Fruit fly (Drosophila melanogaster) whole organism, embryonic: ENCODE data around the gene CG3097.

ENCODE experiments used
- Asciz ChIP-seq: fragments of 200-800 bp; sonication (Bioruptor generic); optimal IDR thresholded peaks from 2 replicates; lab custom pipeline; 2017; ENCODE audit warnings: missing biosample characterization, mild to moderate bottlenecking, missing genetic modification characterization, missing genetic modification reagents
- Awh ChIP-seq: fragments of 200-800 bp; sonication (Bioruptor generic); IDR thresholded peaks from 2 replicates; pipeline ENCODE4, ENCODE4 v1.3.6; 2022; ENCODE audit warnings: missing biosample characterization, missing genetic modification characterization
- BtbVII ChIP-seq: fragments of 200-800 bp; sonication (Bioruptor generic); optimal IDR thresholded peaks from 3 replicates; lab custom pipeline; 2017; ENCODE audit warnings: missing biosample characterization, mild to moderate bottlenecking, missing genetic modification characterization
- CG12104 ChIP-seq: fragments of 200-800 bp; sonication (Bioruptor generic); optimal IDR thresholded peaks from 3 replicates; lab custom pipeline; 2016; ENCODE audit warnings: missing biosample characterization, missing genetic modification characterization
- CG12155 ChIP-seq: fragments of 200-800 bp; sonication (Bioruptor generic); optimal IDR thresholded peaks from 3 replicates; lab custom pipeline; 2016; ENCODE audit warnings: missing biosample characterization, missing genetic modification characterization
- CG12391 ChIP-seq: fragments of 200-800 bp; sonication (Bioruptor generic); optimal IDR thresholded peaks from 3 replicates; lab custom pipeline; 2018; ENCODE audit warnings: missing biosample characterization, mild to moderate bottlenecking, missing genetic modification characterization, moderate library complexity
- CG13624 ChIP-seq: fragments of 200-800 bp; sonication (Bioruptor generic); optimal IDR thresholded peaks from 2 replicates; lab custom pipeline; 2016; ENCODE audit warnings: missing biosample characterization, missing genetic modification characterization
- CG14667 ChIP-seq: fragments of 200-800 bp; sonication (Bioruptor generic); IDR thresholded peaks from 2 replicates; pipeline ENCODE4 v1.3.6; 2022; ENCODE audit warnings: missing biosample characterization, missing genetic modification characterization
- CG14710 ChIP-seq: fragments of 200-800 bp; sonication (Bioruptor generic); optimal IDR thresholded peaks from 3 replicates; lab custom pipeline; 2019; ENCODE audit warnings: missing biosample characterization, mild to moderate bottlenecking, missing genetic modification characterization, moderate library complexity
- CG1529 ChIP-seq: fragments of 200-800 bp; sonication (Bioruptor generic); optimal IDR thresholded peaks from 3 replicates; lab custom pipeline; 2018; ENCODE audit warnings: missing biosample characterization, missing genetic modification characterization
- CG17612 ChIP-seq: fragments of 200-800 bp; sonication (Bioruptor generic); IDR thresholded peaks from 2 replicates; pipeline ENCODE4 v1.3.6; 2022; ENCODE audit warnings: missing biosample characterization, missing genetic modification characterization
- CG3281 ChIP-seq: fragments of 200-800 bp; sonication (Bioruptor generic); optimal IDR thresholded peaks from 3 replicates; lab custom pipeline; 2017; ENCODE audit warnings: missing biosample characterization, mild to moderate bottlenecking, missing genetic modification characterization
- CG3407 ChIP-seq: fragments of 200-800 bp; sonication (Bioruptor generic); optimal IDR thresholded peaks from 2 replicates; lab custom pipeline; 2018; ENCODE audit warnings: missing biosample characterization, mild to moderate bottlenecking, missing genetic modification characterization
- CG3726 ChIP-seq: fragments of 200-800 bp; sonication (Bioruptor generic); IDR thresholded peaks from 3 replicates; pipeline ENCODE4, ENCODE4 v1.3.6; 2022; ENCODE audit warnings: missing biosample characterization, missing genetic modification characterization
- CG43689 ChIP-seq: fragments of 200-800 bp; sonication (Bioruptor generic); IDR thresholded peaks from 2 replicates; pipeline ENCODE4 v1.3.6; 2022; ENCODE audit warnings: missing biosample characterization, missing genetic modification characterization
- CG4820 ChIP-seq: fragments of 200-800 bp; sonication (Bioruptor generic); optimal IDR thresholded peaks from 3 replicates; lab custom pipeline; 2016; ENCODE audit warnings: missing biosample characterization, missing genetic modification characterization
- CG6254 ChIP-seq: fragments of 200-800 bp; sonication (Bioruptor generic); optimal IDR thresholded peaks from 3 replicates; lab custom pipeline; 2017; ENCODE audit warnings: mild to moderate bottlenecking, missing biosample characterization, missing genetic modification reagents, missing genetic modification characterization
- CG7745 ChIP-seq: fragments of 200-800 bp; sonication (Bioruptor generic); optimal IDR thresholded peaks from 2 replicates; lab custom pipeline; 2018; ENCODE audit warnings: missing biosample characterization, mild to moderate bottlenecking, missing genetic modification characterization, moderate library complexity
- CG8089 ChIP-seq: fragments of 200-800 bp; sonication (Bioruptor generic); optimal IDR thresholded peaks from 3 replicates; lab custom pipeline; 2016; ENCODE audit warnings: missing biosample characterization, missing genetic modification characterization
- Camta ChIP-seq: fragments of 200-800 bp; sonication (Bioruptor generic); optimal IDR thresholded peaks from 2 replicates; lab custom pipeline; 2016; ENCODE audit warnings: missing biosample characterization, missing genetic modification characterization
- GATAe ChIP-seq: fragments of 200-800 bp; sonication (Bioruptor generic); conservative IDR thresholded peaks from 2 replicates; pipeline ENCODE4 v1.3.6; 2022; ENCODE audit warnings: missing biosample characterization, missing genetic modification characterization
- HLH3B ChIP-seq: fragments of 200-800 bp; sonication (Bioruptor generic); IDR thresholded peaks from 2 replicates; pipeline ENCODE4 v1.3.6; 2022; ENCODE audit warnings: missing biosample characterization, missing genetic modification characterization
- HLHmδ ChIP-seq: fragments of 200-800 bp; sonication (Bioruptor generic); optimal IDR thresholded peaks from 2 replicates; lab custom pipeline; 2018; ENCODE audit warnings: missing biosample characterization, mild to moderate bottlenecking, missing genetic modification characterization, moderate library complexity
- Poxn ChIP-seq: fragments of 200-800 bp; sonication (Bioruptor generic); IDR thresholded peaks from 2 replicates; pipeline ENCODE4 v1.3.6; 2022; ENCODE audit warnings: missing biosample characterization, missing genetic modification characterization
- Side ChIP-seq: fragments of 200-800 bp; sonication (Bioruptor generic); optimal IDR thresholded peaks from 2 replicates; lab custom pipeline; 2016; ENCODE audit warnings: missing biosample characterization, missing genetic modification characterization
- Spps ChIP-seq: fragments of 200-800 bp; sonication (Bioruptor generic); optimal IDR thresholded peaks from 2 replicates; lab custom pipeline; 2018; ENCODE audit warnings: missing biosample characterization, mild to moderate bottlenecking, missing genetic modification characterization
- TFAM ChIP-seq: fragments of 200-800 bp; sonication (Bioruptor generic); optimal IDR thresholded peaks from 2 replicates; lab custom pipeline; 2017; ENCODE audit warnings: missing biosample characterization, missing genetic modification characterization, inconsistent platforms
- Taf1 ChIP-seq: fragments of 200-800 bp; sonication (Bioruptor generic); IDR thresholded peaks from 2 replicates; pipeline ENCODE4 v1.3.6; 2022; ENCODE audit warnings: missing biosample characterization, missing genetic modification characterization
- Vsx1 ChIP-seq: fragments of 200-800 bp; sonication (Bioruptor generic); optimal IDR thresholded peaks from 2 replicates; lab custom pipeline; 2017; ENCODE audit warnings: missing biosample characterization, mild to moderate bottlenecking, missing genetic modification characterization, missing genetic modification reagents
- abd-A ChIP-seq: fragments of 200-800 bp; sonication (Bioruptor generic); optimal IDR thresholded peaks from 3 replicates; lab custom pipeline; 2019; ENCODE audit warnings: missing biosample characterization, mild to moderate bottlenecking, missing genetic modification characterization, moderate library complexity
- cad ChIP-seq: fragments of >200 bp; optimal IDR thresholded peaks from 2 replicates; lab custom pipeline; 2017; ENCODE audit warnings: missing biosample characterization, missing genetic modification characterization
- corto ChIP-seq: fragments of 200-800 bp; sonication (Bioruptor generic); optimal IDR thresholded peaks from 2 replicates; lab custom pipeline; 2016; ENCODE audit warnings: missing biosample characterization, mild to moderate bottlenecking, missing genetic modification characterization, moderate library complexity
- croc ChIP-seq: fragments of 200-800 bp; sonication (Bioruptor generic); conservative IDR thresholded peaks from 3 replicates; pipeline ENCODE4 v1.3.6; 2022; ENCODE audit warnings: missing biosample characterization, missing genetic modification characterization
- cwo ChIP-seq: fragments of 200-800 bp; sonication (Bioruptor generic); optimal IDR thresholded peaks from 3 replicates; lab custom pipeline; 2017; ENCODE audit warnings: missing biosample characterization, missing genetic modification characterization, mild to moderate bottlenecking, moderate library complexity, missing genetic modification reagents
- dm ChIP-seq: fragments of 200-800 bp; sonication (Bioruptor generic); optimal IDR thresholded peaks from 3 replicates; lab custom pipeline; 2016; ENCODE audit warnings: missing biosample characterization, missing genetic modification characterization
- fd96Cb ChIP-seq: fragments of 200-800 bp; sonication (Bioruptor generic); optimal IDR thresholded peaks from 2 replicates; lab custom pipeline; 2018; ENCODE audit warnings: missing biosample characterization, mild to moderate bottlenecking, missing genetic modification characterization, moderate library complexity
- insv ChIP-seq, 2 experiments: fragments of 200-800 bp; sonication (Bioruptor generic); optimal IDR thresholded peaks; 3 replicates each; lab custom pipeline; 2016 to 2018; ENCODE audit warnings: missing biosample characterization in 2 of 2, missing genetic modification characterization in 2 of 2
- kni ChIP-seq: fragments of 200-800 bp; sonication (Bioruptor generic); optimal IDR thresholded peaks from 3 replicates; lab custom pipeline; 2017; ENCODE audit warnings: mild to moderate bottlenecking, missing biosample characterization, missing genetic modification reagents, missing genetic modification characterization
- maf-S ChIP-seq: fragments of 200-800 bp; sonication (Bioruptor generic); optimal IDR thresholded peaks from 2 replicates; lab custom pipeline; 2016; ENCODE audit warnings: missing biosample characterization, missing genetic modification characterization
- nmo ChIP-seq: fragments of 200-800 bp; sonication (Bioruptor generic); optimal IDR thresholded peaks from 2 replicates; lab custom pipeline; 2018; ENCODE audit warnings: missing biosample characterization, mild to moderate bottlenecking, missing genetic modification characterization, moderate library complexity
- onecut ChIP-seq: fragments of 200-800 bp; sonication (Bioruptor generic); IDR thresholded peaks from 2 replicates; pipeline ENCODE4 v1.3.6; 2022; ENCODE audit warnings: missing biosample characterization, missing genetic modification characterization
- pfk ChIP-seq: fragments of 200-800 bp; sonication (Bioruptor generic); optimal IDR thresholded peaks from 2 replicates; lab custom pipeline; 2018; ENCODE audit warnings: missing biosample characterization, mild to moderate bottlenecking, missing genetic modification characterization, moderate library complexity
- pho ChIP-seq: fragments of 200-800 bp; sonication (Bioruptor generic); optimal IDR thresholded peaks from 2 replicates; lab custom pipeline; 2016; ENCODE audit warnings: missing biosample characterization, missing genetic modification characterization
- seq ChIP-seq: fragments of 200-800 bp; sonication (Bioruptor generic); IDR thresholded peaks from 2 replicates; pipeline ENCODE4 v1.3.6; 2022; ENCODE audit warnings: missing biosample characterization, missing genetic modification characterization
- slou ChIP-seq: fragments of 200-800 bp; sonication (Bioruptor generic); optimal IDR thresholded peaks from 3 replicates; lab custom pipeline; 2016; ENCODE audit warnings: missing biosample characterization, missing genetic modification characterization
- so ChIP-seq: fragments of 200-800 bp; sonication (Bioruptor generic); IDR thresholded peaks from 3 replicates; pipeline ENCODE4 v1.3.6; 2022; ENCODE audit warnings: missing biosample characterization, missing genetic modification characterization
- toy ChIP-seq: fragments of 200-800 bp; sonication (Bioruptor generic); IDR thresholded peaks from 2 replicates; pipeline ENCODE4 v1.3.6; 2022; ENCODE audit warnings: missing biosample characterization, missing genetic modification characterization
- ttk ChIP-seq: fragments of 200-800 bp; sonication (Bioruptor generic); IDR thresholded peaks from 2 replicates; pipeline ENCODE4 v2.1.2; 2022; ENCODE audit warnings: missing biosample characterization, missing genetic modification characterization
- unpg ChIP-seq: fragments of 200-800 bp; sonication (Bioruptor generic); optimal IDR thresholded peaks from 3 replicates; lab custom pipeline; 2018; ENCODE audit warnings: missing biosample characterization, mild to moderate bottlenecking, missing genetic modification characterization, moderate library complexity

CG3097 gene

DNA sequence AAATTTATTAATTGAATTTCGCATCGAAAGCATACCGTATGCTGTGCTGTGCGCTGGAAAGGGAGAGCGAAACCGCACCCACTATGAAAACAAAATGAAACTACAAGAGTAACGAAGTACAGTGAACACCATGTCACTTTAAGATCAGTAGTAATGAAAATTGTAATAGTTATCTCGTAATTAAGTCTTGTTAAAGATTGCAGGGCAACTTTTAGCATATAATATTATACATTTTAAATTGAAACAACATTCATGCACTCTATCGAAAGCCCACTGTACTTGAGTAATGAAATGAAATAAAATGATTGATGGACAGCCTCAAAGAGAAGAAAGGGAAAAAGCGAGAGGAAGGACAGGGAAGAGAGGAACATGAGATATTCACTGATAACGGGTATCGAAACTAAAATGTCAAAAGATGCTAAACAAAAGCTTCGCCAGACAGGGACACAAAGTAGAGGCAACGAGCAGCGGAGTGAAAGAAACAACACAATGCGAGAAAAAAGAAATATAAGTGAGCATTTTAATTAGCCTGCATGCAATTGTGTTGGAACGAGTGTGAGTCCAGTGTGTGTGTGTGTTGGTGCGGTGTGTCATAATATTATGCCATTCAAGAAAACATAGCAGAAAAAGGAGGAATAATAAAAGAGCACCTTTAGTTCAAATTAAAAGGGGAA is 35.2 kb downstream of the CG3097 start (continued):
- TF ChIP-seq insv (GFP tag; optimal IDR thresholded peaks at IDR 0.05; lab: Kevin White, UChicago) (no peak), CG6254 (GFP tag; lab: Kevin White, UChicago) (peak; percentile 15), CG4820 (GFP tag; lab: Kevin White, UChicago) (peak; percentile 46), CG43689 (GFP tag; lab: Robert Waterston, UW) (0 out of 2 replicates have a peak, but pooled peaks have one; percentile 14), fd96Cb (tag; lab: Kevin White, UChicago) (peak; percentile 66), seq (GFP tag; lab: Robert Waterston, UW) (peak; percentile 71), croc (GFP tag; lab: Robert Waterston, UW) (peak; percentile 65), ttk (GFP tag; lab: Robert Waterston, UW) (peak; percentile 78), Asciz (GFP tag; lab: Kevin White, UChicago) (peak; percentile 49), CG3281 (peak; percentile 67), CG3726 (0 out of 3 replicates have a peak, but pooled peaks have one; percentile 44), maf-S (peak; percentile 47), CG1529 (GFP tag; lab: Kevin White, UChicago) (peak; percentile 45), pfk (GFP tag; lab: Kevin White, UChicago) (no peak), cad (GFP tag; lab: Kevin White, UChicago) (no peak), kni (no peak), unpg (GFP tag; lab: Kevin White, UChicago) (peak; percentile 85), pho (peak; percentile 50), toy (GFP tag; lab: Robert Waterston, UW) (peak; percentile 37; the same call in 1 of the 2 replicates), CG7745 (tag; lab: Kevin White, UChicago) (no peak), abd-A (no peak), Spps (no peak), BtbVII (GFP tag; lab: Kevin White, UChicago) (peak; percentile 21), CG3407 (GFP tag; lab: Kevin White, UChicago) (peak; percentile 50), CG12155 (GFP tag; lab: Kevin White, UChicago) (peak; percentile 69), Poxn (peak; percentile 51; the same call in 1 of the 2 replicates), corto (GFP tag; lab: Kevin White, UChicago) (peak; percentile 51), dm (no peak), HLH3B (GFP tag; lab: Robert Waterston, UW) (peak; percentile 78), HLHmδ (GFP tag; lab: Kevin White, UChicago) (no peak), Camta (GFP tag; lab: Kevin White, UChicago) (peak; percentile 38), slou (GFP tag; lab: Kevin White, UChicago) (no peak), CG13624 (peak; percentile 49), Awh (GFP tag; lab: Robert Waterston, UW) (peak; percentile 67), CG14710 (tag; lab: Kevin White, UChicago) (peak; percentile 22), cwo (GFP tag; lab: Kevin White, UChicago) (peak; percentile 67), Side (peak; percentile 31), CG17612 (GFP tag; lab: Robert Waterston, UW) (peak; percentile 15; the same call in 1 of the 2 replicates), GATAe (GFP tag; lab: Robert Waterston, UW) (0 out of 2 replicates have a peak, but pooled peaks have one; percentile 14), CG8089 (GFP tag; lab: Kevin White, UChicago) (peak; percentile 36), CG14667 (GFP tag; lab: Robert Waterston, UW) (peak; percentile 67; the same call in 1 of the 2 replicates), Vsx1 (GFP tag; lab: Kevin White, UChicago) (peak; percentile 25), onecut (peak; percentile 50), CG12391 (tag; lab: Kevin White, UChicago) (peak; percentile 80), TFAM (GFP tag; lab: Kevin White, UChicago) (no peak), so (peak; percentile 80), nmo (GFP tag; lab: Kevin White, UChicago) (peak; percentile 80), Taf1 (GFP tag; lab: Robert Waterston, UW) (0 out of 2 replicates have a peak, but pooled peaks have one; percentile 14), CG12104 (peak; percentile 22)
